Fruit fly (Drosophila melanogaster) Kc167 (cell line): ENCODE data around the gene Eip93F.

Source experiments
- Sin3A ChIP-seq: fragments of >200 bp; optimal IDR thresholded peaks from 2 replicates; lab custom pipeline; 2018; ENCODE audit warnings: missing external identifiers
- h ChIP-seq: fragments of >200 bp; optimal IDR thresholded peaks from 3 replicates; lab custom pipeline; 2018; ENCODE audit warnings: missing external identifiers
- insv ChIP-seq: fragments of >200 bp; optimal IDR thresholded peaks from 3 replicates; lab custom pipeline; 2018; ENCODE audit warnings: missing external identifiers
- psq ChIP-seq: fragments of >200 bp; optimal IDR thresholded peaks from 2 replicates; lab custom pipeline; 2017; ENCODE audit warnings: missing external identifiers

DNA sequence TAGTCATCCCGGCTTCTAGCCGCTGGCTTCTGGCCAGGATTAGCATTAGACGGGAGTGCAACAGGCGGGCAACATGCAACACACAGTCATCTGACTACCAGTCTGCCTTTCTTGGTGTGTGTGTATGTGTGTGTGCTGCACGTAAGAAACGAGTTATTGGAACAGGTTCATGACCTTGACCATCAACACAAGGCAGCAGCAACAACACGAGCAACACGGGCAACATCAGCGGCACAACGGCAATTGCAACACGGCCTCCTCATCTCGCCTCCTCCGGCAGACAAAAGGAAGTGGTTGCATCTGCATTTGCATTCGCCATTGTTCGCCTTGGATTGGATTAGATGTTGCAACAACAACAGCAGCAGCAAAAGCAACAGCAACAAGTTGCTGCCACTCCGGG is 2.5 kb downstream of the Eip93F start:
- TF ChIP-seq h (no peak), Sin3A (lab: Kevin White, UChicago) (no peak), psq (no peak), insv (no peak)
